Fruit fly (Drosophila melanogaster): ENCODE data around the gene stas.

DNA sequence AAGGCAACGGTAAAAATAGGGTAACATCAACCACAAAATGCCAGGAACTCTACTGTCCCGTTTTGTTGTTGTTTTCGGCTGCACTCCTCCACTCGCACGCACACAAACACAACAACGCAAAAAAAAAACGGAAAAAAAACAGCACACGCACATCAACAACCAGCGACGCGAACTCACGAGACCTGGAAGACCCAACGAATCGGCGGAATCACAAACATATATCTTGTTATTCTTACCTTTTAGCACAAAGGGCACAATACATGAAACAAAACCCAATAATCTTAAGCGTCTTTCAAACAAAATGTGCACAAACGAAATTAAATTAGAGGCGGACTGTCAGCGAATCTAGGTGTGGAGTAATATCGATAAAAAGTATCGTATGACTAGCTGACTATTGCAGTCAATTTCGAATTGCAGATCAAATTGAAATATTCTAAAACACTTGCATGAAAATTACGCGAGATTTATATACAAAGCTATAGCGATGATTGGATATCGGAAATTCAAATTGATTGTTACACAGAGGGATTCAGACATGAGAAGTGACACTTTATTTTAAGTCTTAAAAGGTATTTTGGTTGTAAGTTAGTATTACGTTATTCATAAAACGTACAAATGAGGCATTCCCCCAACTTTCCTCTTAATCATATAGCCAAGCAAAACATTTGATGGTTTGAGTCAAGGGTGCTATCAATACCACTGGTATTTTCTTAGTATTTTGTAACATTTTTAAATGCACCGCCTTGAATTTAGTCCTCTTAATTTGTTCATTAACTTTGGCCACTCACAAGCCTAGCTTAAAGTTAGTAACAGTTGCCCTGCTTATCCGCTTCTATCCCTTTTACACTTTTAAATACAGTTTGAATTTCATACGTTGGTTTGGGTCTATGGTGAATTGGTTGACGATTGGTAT lies 48.6 kb downstream of the stas start, which contains the start of gene Ankle2:
- no peak for TF ChIP-seq EcR (GFP tag; optimal IDR thresholded peaks at IDR 0.05)
- no peak for TF ChIP-seq pan (optimal IDR thresholded peaks at IDR 0.05)
